Fruit fly (Drosophila melanogaster) whole organism, embryonic: ENCODE results near the gene CG12662.

Experiments used
- CG13296 ChIP-seq: fragments of 200-800 bp; sonication (Bioruptor generic); optimal IDR thresholded peaks from 3 replicates; lab custom pipeline; 2018; ENCODE audit warnings: missing biosample characterization, mild to moderate bottlenecking, missing genetic modification characterization
- CG14667 ChIP-seq: fragments of 200-800 bp; sonication (Bioruptor generic); IDR thresholded peaks from 2 replicates; pipeline ENCODE4 v1.3.6; 2022; ENCODE audit warnings: missing biosample characterization, missing genetic modification characterization
- CG17802 ChIP-seq: fragments of 200-800 bp; sonication (Bioruptor generic); optimal IDR thresholded peaks from 2 replicates; lab custom pipeline; 2018; ENCODE audit warnings: missing biosample characterization, mild to moderate bottlenecking, missing genetic modification characterization, moderate library complexity
- CG18262 ChIP-seq: fragments of 200-800 bp; optimal IDR thresholded peaks from 3 replicates; lab custom pipeline; 2019; ENCODE audit warnings: missing biosample characterization, mild to moderate bottlenecking, missing genetic modification characterization, moderate library complexity
- CG4707 ChIP-seq: fragments of 200-800 bp; sonication (Bioruptor generic); optimal IDR thresholded peaks from 2 replicates; lab custom pipeline; 2018; ENCODE audit warnings: missing biosample characterization, mild to moderate bottlenecking, missing genetic modification characterization, moderate library complexity
- CG8089 ChIP-seq: fragments of 200-800 bp; sonication (Bioruptor generic); optimal IDR thresholded peaks from 3 replicates; lab custom pipeline; 2016; ENCODE audit warnings: missing biosample characterization, missing genetic modification characterization
- CG8388 ChIP-seq: fragments of 200-800 bp; sonication (Bioruptor generic); optimal IDR thresholded peaks from 2 replicates; lab custom pipeline; 2019; ENCODE audit warnings: missing biosample characterization, mild to moderate bottlenecking, missing genetic modification characterization, moderate library complexity
- Camta ChIP-seq: fragments of 200-800 bp; sonication (Bioruptor generic); optimal IDR thresholded peaks from 2 replicates; lab custom pipeline; 2016; ENCODE audit warnings: missing biosample characterization, missing genetic modification characterization
- Chrac-16 ChIP-seq: fragments of 200-800 bp; sonication (Bioruptor generic); optimal IDR thresholded peaks from 3 replicates; lab custom pipeline; 2016; ENCODE audit warnings: missing biosample characterization, missing genetic modification characterization
- Deaf1 ChIP-seq: fragments of 200-800 bp; optimal IDR thresholded peaks from 3 replicates; lab custom pipeline; 2019; ENCODE audit warnings: missing biosample characterization, mild to moderate bottlenecking, missing genetic modification characterization, moderate library complexity
- Doc3 ChIP-seq: fragments of 200-800 bp; sonication (Bioruptor generic); IDR thresholded peaks from 3 replicates; pipeline ENCODE4 v1.3.6; 2022; ENCODE audit warnings: missing biosample characterization, missing genetic modification characterization; ENCODE audit not compliant: partially characterized antibody
- Drgx ChIP-seq: fragments of 200-800 bp; sonication (Bioruptor generic); IDR thresholded peaks from 2 replicates; pipeline ENCODE4 v1.3.6; 2022; ENCODE audit warnings: missing biosample characterization, missing genetic modification characterization
- Hr39 ChIP-seq: fragments of >200 bp; optimal IDR thresholded peaks from 2 replicates; lab custom pipeline; 2017
- Jarid2 ChIP-seq: fragments of 200-800 bp; sonication (Bioruptor generic); optimal IDR thresholded peaks from 3 replicates; lab custom pipeline; 2017; ENCODE audit warnings: mild to moderate bottlenecking, missing biosample characterization, missing genetic modification reagents, missing genetic modification characterization
- Kr ChIP-seq: fragments of 200-800 bp; sonication (Bioruptor generic); optimal IDR thresholded peaks from 2 replicates; lab custom pipeline; 2017; ENCODE audit warnings: missing biosample characterization, mild to moderate bottlenecking, missing genetic modification characterization
- MBD-R2 ChIP-seq: fragments of 200-800 bp; sonication (Bioruptor generic); IDR thresholded peaks from 2 replicates; pipeline ENCODE4 v1.3.6; 2022; ENCODE audit warnings: missing biosample characterization, missing genetic modification characterization
- Opbp ChIP-seq: fragments of 200-800 bp; sonication (Bioruptor generic); IDR thresholded peaks from 3 replicates; pipeline ENCODE4 v1.3.6; 2022; ENCODE audit warnings: missing biosample characterization, missing genetic modification characterization; ENCODE audit not compliant: partially characterized antibody
- Poxn ChIP-seq: fragments of 200-800 bp; sonication (Bioruptor generic); IDR thresholded peaks from 2 replicates; pipeline ENCODE4 v1.3.6; 2022; ENCODE audit warnings: missing biosample characterization, missing genetic modification characterization
- Ptx1 ChIP-seq: fragments of 200-800 bp; sonication (Bioruptor generic); IDR thresholded peaks from 2 replicates; pipeline ENCODE4 v1.3.6; 2022; ENCODE audit warnings: missing biosample characterization, missing genetic modification characterization
- Side ChIP-seq: fragments of 200-800 bp; sonication (Bioruptor generic); optimal IDR thresholded peaks from 2 replicates; lab custom pipeline; 2016; ENCODE audit warnings: missing biosample characterization, missing genetic modification characterization
- Spps ChIP-seq: fragments of 200-800 bp; sonication (Bioruptor generic); optimal IDR thresholded peaks from 2 replicates; lab custom pipeline; 2018; ENCODE audit warnings: missing biosample characterization, mild to moderate bottlenecking, missing genetic modification characterization
- Trl ChIP-seq, 3 experiments: fragments of >200 bp in 2 of 3; fragments of 200-800 bp in 1 of 3; sonication (Bioruptor generic) in 1 of 3; optimal IDR thresholded peaks; 2 replicates in 1 of 3; 3 replicates in 2 of 3; lab custom pipeline; 2016 to 2017; ENCODE audit warnings: missing biosample characterization in 1 of 3, missing genetic modification characterization in 1 of 3
- chif ChIP-seq, 2 experiments: fragments of 200-800 bp; sonication (Bioruptor generic); optimal IDR thresholded peaks; 3 replicates each; lab custom pipeline; 2016; ENCODE audit warnings: missing biosample characterization in 2 of 2, missing genetic modification characterization in 2 of 2
- chinmo ChIP-seq: fragments of 200-800 bp; sonication (Bioruptor generic); IDR thresholded peaks from 4 replicates; pipeline ENCODE4 v1.3.6; 2022; ENCODE audit warnings: missing biosample characterization, missing genetic modification characterization; ENCODE audit not compliant: partially characterized antibody
- ci ChIP-seq: fragments of 200-800 bp; sonication (Bioruptor generic); IDR thresholded peaks from 3 replicates; pipeline ENCODE4 v1.3.6; 2022; ENCODE audit warnings: missing biosample characterization, missing genetic modification characterization
- dan ChIP-seq: fragments of 200-800 bp; sonication (Bioruptor generic); IDR thresholded peaks from 2 replicates; pipeline ENCODE4 v1.3.6; 2022; ENCODE audit warnings: missing biosample characterization, missing genetic modification characterization
- dati ChIP-seq: fragments of 200-800 bp; sonication (Bioruptor generic); IDR thresholded peaks from 2 replicates; pipeline ENCODE4 v1.3.6; 2022; ENCODE audit warnings: missing biosample characterization, missing genetic modification characterization
- dm ChIP-seq: fragments of 200-800 bp; sonication (Bioruptor generic); optimal IDR thresholded peaks from 3 replicates; lab custom pipeline; 2016; ENCODE audit warnings: missing biosample characterization, missing genetic modification characterization
- fd102C ChIP-seq: fragments of 200-800 bp; sonication (Bioruptor generic); optimal IDR thresholded peaks from 2 replicates; lab custom pipeline; 2018; ENCODE audit warnings: missing biosample characterization, mild to moderate bottlenecking, missing genetic modification characterization, moderate library complexity
- fd3F ChIP-seq: fragments of 200-800 bp; sonication (Bioruptor generic); optimal IDR thresholded peaks from 2 replicates; lab custom pipeline; 2018; ENCODE audit warnings: missing biosample characterization, mild to moderate bottlenecking, missing genetic modification characterization, moderate library complexity
- hkb ChIP-seq, 2 experiments: fragments of 200-800 bp in 1 of 2; fragments of >200 bp in 1 of 2; sonication (Bioruptor generic) in 1 of 2; IDR thresholded peaks in 1 of 2; optimal IDR thresholded peaks in 1 of 2; 2 replicates each; pipeline versions ENCODE4 v1.3.6 to Lab custom; 2017 to 2022; ENCODE audit warnings: missing biosample characterization in 1 of 2, missing genetic modification characterization in 1 of 2
- klu ChIP-seq: fragments of 200-800 bp; sonication (Bioruptor generic); IDR thresholded peaks from 2 replicates; pipeline ENCODE4 v1.3.6; 2022; ENCODE audit warnings: missing biosample characterization, missing genetic modification characterization
- kni ChIP-seq: fragments of 200-800 bp; sonication (Bioruptor generic); optimal IDR thresholded peaks from 3 replicates; lab custom pipeline; 2017; ENCODE audit warnings: mild to moderate bottlenecking, missing biosample characterization, missing genetic modification reagents, missing genetic modification characterization
- lab ChIP-seq: fragments of 200-800 bp; sonication (Bioruptor generic); optimal IDR thresholded peaks from 3 replicates; lab custom pipeline; 2017; ENCODE audit warnings: missing biosample characterization, missing genetic modification characterization, mild to moderate bottlenecking, moderate library complexity, missing genetic modification reagents
- nom ChIP-seq: fragments of 200-800 bp; sonication (Bioruptor generic); optimal IDR thresholded peaks from 2 replicates; lab custom pipeline; 2017; ENCODE audit warnings: missing biosample characterization, missing genetic modification characterization, mild to moderate bottlenecking, moderate library complexity, missing genetic modification reagents
- onecut ChIP-seq: fragments of 200-800 bp; sonication (Bioruptor generic); IDR thresholded peaks from 2 replicates; pipeline ENCODE4 v1.3.6; 2022; ENCODE audit warnings: missing biosample characterization, missing genetic modification characterization
- pfk ChIP-seq: fragments of 200-800 bp; sonication (Bioruptor generic); optimal IDR thresholded peaks from 2 replicates; lab custom pipeline; 2018; ENCODE audit warnings: missing biosample characterization, mild to moderate bottlenecking, missing genetic modification characterization, moderate library complexity
- ro ChIP-seq: fragments of 200-800 bp; sonication (Bioruptor generic); IDR thresholded peaks from 2 replicates; pipeline ENCODE4 v1.3.6; 2022; ENCODE audit warnings: missing biosample characterization, missing genetic modification characterization
- row ChIP-seq: fragments of 200-800 bp; sonication (Bioruptor generic); IDR thresholded peaks from 3 replicates; pipeline ENCODE4 v1.3.6; 2022; ENCODE audit warnings: missing biosample characterization, missing genetic modification characterization
- sc ChIP-seq, 3 experiments: fragments of >200 bp in 2 of 3; fragments of 200-800 bp in 1 of 3; sonication (Bioruptor generic) in 1 of 3; optimal IDR thresholded peaks; 2 replicates in 2 of 3; 3 replicates in 1 of 3; lab custom pipeline; 2017; ENCODE audit warnings: mild to moderate bottlenecking in 1 of 3, missing biosample characterization in 1 of 3, missing genetic modification characterization in 1 of 3, missing genetic modification reagents in 1 of 3
- sna ChIP-seq: fragments of 200-800 bp; sonication (Bioruptor generic); IDR thresholded peaks from 2 replicates; pipeline ENCODE4 v1.3.6; 2022; ENCODE audit warnings: missing biosample characterization, missing genetic modification characterization; ENCODE audit not compliant: partially characterized antibody
- so ChIP-seq: fragments of 200-800 bp; sonication (Bioruptor generic); IDR thresholded peaks from 3 replicates; pipeline ENCODE4 v1.3.6; 2022; ENCODE audit warnings: missing biosample characterization, missing genetic modification characterization
- sqz ChIP-seq: fragments of 200-800 bp; sonication (Bioruptor generic); optimal IDR thresholded peaks from 3 replicates; lab custom pipeline; 2018; ENCODE audit warnings: missing biosample characterization, mild to moderate bottlenecking, missing genetic modification characterization
- usp ChIP-seq: fragments of >200 bp; optimal IDR thresholded peaks from 2 replicates; lab custom pipeline; 2017; ENCODE audit warnings: missing biosample characterization, missing genetic modification characterization
- wek ChIP-seq: fragments of 200-800 bp; sonication (Bioruptor generic); optimal IDR thresholded peaks from 3 replicates; lab custom pipeline; 2018; ENCODE audit warnings: missing biosample characterization, mild to moderate bottlenecking, missing genetic modification characterization, moderate library complexity
- zfh1 ChIP-seq: fragments of 200-800 bp; sonication (Bioruptor generic); IDR thresholded peaks from 3 replicates; pipeline ENCODE4 v1.3.6; 2022; ENCODE audit warnings: missing biosample characterization, missing genetic modification characterization
- zfh2 ChIP-seq: fragments of 200-800 bp; sonication (Bioruptor generic); optimal IDR thresholded peaks from 2 replicates; lab custom pipeline; 2016; ENCODE audit warnings: missing biosample characterization, missing genetic modification characterization

CG12662 gene

dm6 chrX:8984342-8984741, at the start of gene CG12662:
TSS of gene CG12662 (minus strand) at chrX:8984442.
- TF ChIP-seq Ptx1 (GFP tag; lab: Robert Waterston, UW): no peak

dm6 chrX:9029900-9030373, 45.7 kb upstream of the CG12662 start, which contains the start of gene Nost:
TSS of gene Nost (plus strand) at chrX:9030205.
- TF ChIP-seq Poxn (GFP tag; lab: Robert Waterston, UW): no peak
- peak; percentile 9 for TF ChIP-seq Deaf1 (tag; lab: Kevin White, UChicago)
- peak; percentile 9 for TF ChIP-seq nom (GFP tag; lab: Kevin White, UChicago)
- no peak for TF ChIP-seq MBD-R2 (GFP tag; lab: Robert Waterston, UW)
- TF ChIP-seq CG8388: no peak
- no peak for TF ChIP-seq dati (GFP tag; lab: Robert Waterston, UW)
- no peak for TF ChIP-seq sc (optimal IDR thresholded peaks at IDR 0.05; lab: Kevin White, UChicago)
- no peak for TF ChIP-seq sc (GFP tag; optimal IDR thresholded peaks at IDR 0.05; lab: Kevin White, UChicago)
- no peak for TF ChIP-seq fd102C (GFP tag; lab: Kevin White, UChicago)
- TF ChIP-seq dm (GFP tag; lab: Kevin White, UChicago): no peak
- TF ChIP-seq lab (GFP tag; lab: Kevin White, UChicago): peak; percentile 16
- TF ChIP-seq row (GFP tag; lab: Robert Waterston, UW): peak; percentile 52; the same call in 1 of the 3 replicates
- TF ChIP-seq Drgx: peak; percentile 44
- no peak for TF ChIP-seq Camta
- no peak for TF ChIP-seq Hr39 (lab: Kevin White, UChicago)
- TF ChIP-seq kni (GFP tag; lab: Kevin White, UChicago): no peak
- no peak for TF ChIP-seq ro
- no peak for TF ChIP-seq usp (GFP tag; lab: Kevin White, UChicago)
- no peak for TF ChIP-seq CG17802 (tag; lab: Kevin White, UChicago)
- no peak for TF ChIP-seq wek (GFP tag; lab: Kevin White, UChicago)
- no peak for TF ChIP-seq dan (GFP tag; lab: Robert Waterston, UW)
- TF ChIP-seq hkb (optimal IDR thresholded peaks at IDR 0.05; lab: Kevin White, UChicago): no peak
- TF ChIP-seq hkb (GFP tag; IDR thresholded peaks at IDR 0.05; lab: Robert Waterston, UW): 0 out of 2 replicates have a peak, but pooled peaks have one; percentile 29
- peak; percentile 67 for TF ChIP-seq sqz (GFP tag; lab: Kevin White, UChicago)
- peak; percentile 95; the same call in 3 of the 4 replicates for TF ChIP-seq chinmo
- TF ChIP-seq ci: peak; percentile 56; the same call in 1 of the 3 replicates
- TF ChIP-seq Chrac-16: no peak
- TF ChIP-seq CG18262 (tag; lab: Kevin White, UChicago): no peak
- TF ChIP-seq Spps (tag; lab: Kevin White, UChicago): no peak
- no peak for TF ChIP-seq klu (GFP tag; lab: Robert Waterston, UW)
- no peak for TF ChIP-seq Side (GFP tag; lab: Kevin White, UChicago)
- no peak for TF ChIP-seq pfk
- TF ChIP-seq Kr (GFP tag; lab: Kevin White, UChicago): no peak
- peak; percentile 26; the same call in 1 of the 3 replicates for TF ChIP-seq Doc3 (GFP tag; lab: Robert Waterston, UW)
- no peak for TF ChIP-seq zfh2 (GFP tag; lab: Kevin White, UChicago)
- TF ChIP-seq CG8089: no peak
- peak; percentile 68 for TF ChIP-seq CG4707 (GFP tag; lab: Kevin White, UChicago)
- TF ChIP-seq Ptx1 (GFP tag; lab: Robert Waterston, UW): no peak
- TF ChIP-seq Trl (optimal IDR thresholded peaks at IDR 0.05; lab: Kevin White, UChicago): peak; percentile 58 to 64
- no peak for TF ChIP-seq Trl (GFP tag; optimal IDR thresholded peaks at IDR 0.05; lab: Kevin White, UChicago)
- peak; percentile 77 for TF ChIP-seq Jarid2 (GFP tag; lab: Kevin White, UChicago)
- TF ChIP-seq zfh1 (GFP tag; lab: Robert Waterston, UW): 0 out of 3 replicates have a peak, but pooled peaks have one; percentile 22
- no peak for TF ChIP-seq fd3F
- TF ChIP-seq onecut (GFP tag; lab: Robert Waterston, UW): no peak
- TF ChIP-seq so (GFP tag; lab: Robert Waterston, UW): no peak
- TF ChIP-seq CG14667: no peak
- no peak for TF ChIP-seq chif (GFP tag; optimal IDR thresholded peaks at IDR 0.05; lab: Kevin White, UChicago)
- no peak for TF ChIP-seq Opbp (GFP tag; lab: Robert Waterston, UW)
- no peak for TF ChIP-seq CG13296
- no peak for TF ChIP-seq sna (GFP tag; lab: Robert Waterston, UW)
